Fruit fly (Drosophila melanogaster): ENCODE data around the gene Eip63E.
A peak's percentile ranks its signal among the peaks of the same experiment; 100 is the strongest.

DNA sequence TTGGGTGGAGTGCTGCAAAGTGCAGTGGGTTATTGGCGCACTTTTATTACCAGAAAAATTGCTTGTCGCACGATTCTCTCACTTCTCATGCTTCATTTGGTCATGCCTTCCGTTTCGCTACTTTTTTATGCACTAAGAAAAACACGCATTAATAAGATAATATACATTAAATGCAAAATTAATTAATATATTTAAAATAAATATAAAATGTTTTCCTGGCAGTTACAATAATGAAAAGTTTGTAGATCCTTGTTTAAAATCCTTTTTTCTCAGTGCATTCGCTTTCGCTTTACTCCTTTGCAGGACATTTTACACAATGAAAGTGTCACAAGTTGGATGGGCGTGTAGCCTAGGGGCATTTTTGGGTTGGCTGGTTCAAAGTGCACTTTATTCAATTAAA is 15.8 kb downstream of the Eip63E start:
- TF ChIP-seq Ets21C (GFP tag; optimal IDR thresholded peaks at IDR 0.05) (no peak), Lpt (GFP tag; optimal IDR thresholded peaks at IDR 0.05) (no peak), OdsH (GFP tag; optimal IDR thresholded peaks at IDR 0.05) (peak; percentile 36), dac (GFP tag; optimal IDR thresholded peaks at IDR 0.05) (no peak), Blimp-1 (GFP tag; optimal IDR thresholded peaks at IDR 0.05) (no peak), Sox102F (GFP tag; optimal IDR thresholded peaks at IDR 0.05) (no peak), CG6808 (GFP tag; optimal IDR thresholded peaks at IDR 0.05) (no peak), net (GFP tag; optimal IDR thresholded peaks at IDR 0.05) (no peak), vri (GFP tag; optimal IDR thresholded peaks at IDR 0.05) (no peak)

Data from whole organism, prepupa.